Worm (Caenorhabditis elegans): ENCODE measurements around the gene pals-19.

pals-19 gene

DNA sequence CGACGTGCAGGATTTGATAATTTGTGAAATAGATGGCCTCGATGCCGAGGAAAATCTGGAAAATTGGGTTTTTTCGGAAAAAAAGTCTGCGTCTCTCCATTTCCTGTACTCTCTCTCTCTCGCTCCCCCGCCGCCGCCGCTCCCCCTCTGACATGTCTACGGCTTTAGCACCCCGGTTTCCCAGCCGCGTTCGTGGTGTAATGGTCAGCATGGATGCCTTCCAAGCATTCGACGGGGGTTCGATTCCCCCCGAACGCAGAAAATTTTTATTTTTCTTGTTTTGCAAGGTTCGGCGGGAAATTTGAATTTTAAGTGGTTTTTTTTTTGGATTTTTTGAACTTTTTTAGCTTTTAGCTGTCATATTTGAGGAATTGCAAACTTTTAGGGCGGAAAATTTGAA lies 22.6 kb downstream of the pals-19 start (continued):
- peak; percentile 76 for TF ChIP-seq mep-1 (tag; optimal IDR thresholded peaks at IDR 0.05)
- TF ChIP-seq snpc-1.2 (GFP tag; IDR thresholded peaks at IDR 0.05) = peak; percentile 84
- TF ChIP-seq Y5F2A.4 (GFP tag; optimal IDR thresholded peaks at IDR 0.05) = peak; percentile 21
- TF ChIP-seq fkh-10 (GFP tag; optimal IDR thresholded peaks at IDR 0.05) = peak; percentile 56
- peak; percentile 53 for TF ChIP-seq dmd-6 (GFP tag; IDR thresholded peaks at IDR 0.05)
- peak; percentile 70 for TF ChIP-seq nhr-42 (GFP tag; IDR thresholded peaks at IDR 0.05)
- peak; percentile 60 for TF ChIP-seq dpl-1 (GFP tag; optimal IDR thresholded peaks at IDR 0.05)
- TF ChIP-seq daf-19 (GFP tag; conservative IDR thresholded peaks at IDR 0.05) = no peak
- TF ChIP-seq T20F7.1 (GFP tag; optimal IDR thresholded peaks at IDR 0.05) = peak; percentile 19
- no peak for TF ChIP-seq zip-2 (tag; optimal IDR thresholded peaks at IDR 0.05)
- peak; percentile 81 for TF ChIP-seq mes-2 (tag; optimal IDR thresholded peaks at IDR 0.05; ENCODE audit: poor library complexity, severe bottlenecking)
- TF ChIP-seq ces-1 (GFP tag; optimal IDR thresholded peaks at IDR 0.05) = no peak
- no peak for TF ChIP-seq ceh-32 (tag; optimal IDR thresholded peaks at IDR 0.05; ENCODE audit: poor library complexity)
- TF ChIP-seq gei-8 (GFP tag; optimal IDR thresholded peaks at IDR 0.05) = peak; percentile 14
- no peak for TF ChIP-seq pqm-1 (tag; optimal IDR thresholded peaks at IDR 0.05)
- peak; percentile 84 for TF ChIP-seq Y75B8A.6 (GFP tag; IDR thresholded peaks at IDR 0.05)
- TF ChIP-seq lin-15B (tag; optimal IDR thresholded peaks at IDR 0.05) = no peak
- TF ChIP-seq zfp-2 (tag; optimal IDR thresholded peaks at IDR 0.05) = peak; percentile 67
- TF ChIP-seq lin-39 (tag; optimal IDR thresholded peaks at IDR 0.05) = no peak
- peak; percentile 43 for TF ChIP-seq F49E8.2 (tag; optimal IDR thresholded peaks at IDR 0.05; ENCODE audit: borderline replicate concordance)
- no peak for TF ChIP-seq attf-4 (tag; optimal IDR thresholded peaks at IDR 0.05)
- peak; percentile 52 for TF ChIP-seq sdz-12 (GFP tag; optimal IDR thresholded peaks at IDR 0.05)
- TF ChIP-seq snpc-4 (tag; optimal IDR thresholded peaks at IDR 0.05) = no peak
- TF ChIP-seq zip-11 (GFP tag; IDR thresholded peaks at IDR 0.05) = no peak
- TF ChIP-seq ceh-44 (GFP tag; IDR thresholded peaks at IDR 0.05) = peak; percentile 82; the same call in 1 of the 2 replicates
- TF ChIP-seq daf-12 (tag; optimal IDR thresholded peaks at IDR 0.05) = no peak
- TF ChIP-seq madf-9 (GFP tag; conservative IDR thresholded peaks at IDR 0.05) = peak; percentile 88
- peak; percentile 81 for TF ChIP-seq dmd-9 (GFP tag; IDR thresholded peaks at IDR 0.05)
- TF ChIP-seq D1046.2 (GFP tag; IDR thresholded peaks at IDR 0.05) = peak; percentile 87; the same call in 1 of the 2 replicates
- no peak for TF ChIP-seq nhr-10 (tag; optimal IDR thresholded peaks at IDR 0.05)
- TF ChIP-seq lin-13 (GFP tag; optimal IDR thresholded peaks at IDR 0.05) = peak; percentile 94
- TF ChIP-seq nhr-25 (tag; optimal IDR thresholded peaks at IDR 0.05; ENCODE audit: borderline replicate concordance, insufficient read depth) = no peak
- no peak for TF ChIP-seq ceh-62 (tag; optimal IDR thresholded peaks at IDR 0.05)
- peak; percentile 87 to 96 for TF ChIP-seq madf-5 (GFP tag; IDR thresholded peaks at IDR 0.05)
- peak; percentile 85; the same call in 1 of the 2 replicates for TF ChIP-seq nhr-41 (GFP tag; IDR thresholded peaks at IDR 0.05)
- TF ChIP-seq ceh-28 (tag; optimal IDR thresholded peaks at IDR 0.05) = no peak
- TF ChIP-seq zag-1 (tag; optimal IDR thresholded peaks at IDR 0.05) = no peak
- TF ChIP-seq lin-29 (GFP tag; IDR thresholded peaks at IDR 0.05) = no peak
- no peak for TF ChIP-seq lir-3 (tag; optimal IDR thresholded peaks at IDR 0.05)
- no peak for TF ChIP-seq aly-2 (tag; optimal IDR thresholded peaks at IDR 0.05)
- no peak for TF ChIP-seq fos-1 (tag; optimal IDR thresholded peaks at IDR 0.05)
- peak; percentile 83 for TF ChIP-seq tra-1 (GFP tag; IDR thresholded peaks at IDR 0.05)
- peak in 1 of 2 experiments; percentile 26 for TF ChIP-seq mdl-1 (tag; optimal IDR thresholded peaks at IDR 0.05)
- peak; percentile 92 for TF ChIP-seq arid-1 (GFP tag; conservative IDR thresholded peaks at IDR 0.05)
- no peak for TF ChIP-seq daf-8 (GFP tag; IDR thresholded peaks at IDR 0.05)
- no peak for TF ChIP-seq F10B5.3 (tag; optimal IDR thresholded peaks at IDR 0.05)
- peak; percentile 82 for TF ChIP-seq T26A8.4 (GFP tag; IDR thresholded peaks at IDR 0.05)
- peak; percentile 67; the same call in 1 of the 2 replicates for TF ChIP-seq php-3 (GFP tag; IDR thresholded peaks at IDR 0.05)
- TF ChIP-seq lim-7 (GFP tag; IDR thresholded peaks at IDR 0.05) = peak; percentile 90
- TF ChIP-seq ZK337.2 (GFP tag; IDR thresholded peaks at IDR 0.05) = peak; percentile 61; the same call in 1 of the 2 replicates
- no peak for TF ChIP-seq nhr-6 (tag; optimal IDR thresholded peaks at IDR 0.05)
